Worm (Caenorhabditis elegans) whole organism, L3 larva: ENCODE results near the gene acly-2.

ENCODE experiments used
- R02D3.7 ChIP-seq: fragments of 150-350 bp; optimal IDR thresholded peaks from 2 replicates; lab custom pipeline; 2014; ENCODE audit warnings: missing biosample characterization, missing genetic modification characterization
- ZK546.5 ChIP-seq: sonication (generic microtip); optimal IDR thresholded peaks from 2 replicates; lab custom pipeline; 2017; ENCODE audit warnings: missing biosample characterization, missing genetic modification characterization
- aly-2 ChIP-seq: fragments of 150-350 bp; optimal IDR thresholded peaks from 2 replicates; lab custom pipeline; 2014; ENCODE audit warnings: missing biosample characterization, missing genetic modification characterization
- ama-1 ChIP-seq: fragments of 150-350 bp; optimal IDR thresholded peaks from 2 replicates; lab custom pipeline; 2018
- ceh-16 ChIP-seq: sonication (generic microtip); optimal IDR thresholded peaks from 2 replicates; lab custom pipeline; 2017; ENCODE audit warnings: missing biosample characterization, missing genetic modification characterization
- ceh-82 ChIP-seq: fragments of 150-350 bp; optimal IDR thresholded peaks from 2 replicates; lab custom pipeline; 2014; ENCODE audit warnings: missing biosample characterization, missing genetic modification characterization
- egl-27 ChIP-seq: sonication (generic microtip); optimal IDR thresholded peaks from 4 replicates; lab custom pipeline; 2017; ENCODE audit warnings: missing biosample characterization, missing genetic modification reagents, missing genetic modification characterization
- egl-5 ChIP-seq: fragments of 150-350 bp; optimal IDR thresholded peaks from 2 replicates; lab custom pipeline; 2017; ENCODE audit warnings: missing biosample characterization, missing genetic modification reagents, missing genetic modification characterization, inconsistent platforms
- elt-1 ChIP-seq: fragments of 150-350 bp; optimal IDR thresholded peaks from 2 replicates; lab custom pipeline; 2014; ENCODE audit warnings: missing biosample characterization, missing genetic modification characterization
- elt-2 ChIP-seq: sonication (generic microtip); optimal IDR thresholded peaks from 2 replicates; lab custom pipeline; 2016; ENCODE audit warnings: missing genetic modification reagents, mild to moderate bottlenecking, missing genetic modification characterization, missing compliant biosample characterization
- elt-3 ChIP-seq, 3 experiments: fragments of 150-350 bp in 1 of 3; sonication (generic microtip) in 2 of 3; optimal IDR thresholded peaks; 2 replicates in 2 of 3; 4 replicates in 1 of 3; lab custom pipeline; 2014 to 2017; ENCODE audit warnings: missing biosample characterization in 3 of 3, missing genetic modification characterization in 3 of 3
- jun-1 ChIP-seq: fragments of 150-350 bp; optimal IDR thresholded peaks from 2 replicates; lab custom pipeline; 2014; ENCODE audit warnings: missing biosample characterization, missing genetic modification reagents, missing genetic modification characterization
- lin-39 ChIP-seq: fragments of 150-350 bp; optimal IDR thresholded peaks from 2 replicates; lab custom pipeline; 2018; ENCODE audit warnings: missing biosample characterization, missing genetic modification reagents, missing genetic modification characterization
- lsy-12 ChIP-seq: sonication (generic microtip); optimal IDR thresholded peaks from 2 replicates; lab custom pipeline; 2016; ENCODE audit warnings: mild to moderate bottlenecking, missing genetic modification characterization, missing compliant biosample characterization
- mml-1 ChIP-seq: fragments of 150-350 bp; sonication (generic microtip); optimal IDR thresholded peaks from 3 replicates; lab custom pipeline; 2014; ENCODE audit warnings: missing biosample characterization, missing genetic modification characterization
- nfya-1 ChIP-seq: sonication (generic microtip); optimal IDR thresholded peaks from 2 replicates; lab custom pipeline; 2017; ENCODE audit warnings: missing genetic modification characterization, mild to moderate bottlenecking, missing compliant biosample characterization, antibody characterized with exemption, moderate library complexity; ENCODE audit not compliant: insufficient read depth
- nhr-12 ChIP-seq: fragments of 150-350 bp; optimal IDR thresholded peaks from 2 replicates; lab custom pipeline; 2014; ENCODE audit warnings: missing biosample characterization, missing genetic modification characterization
- nhr-23 ChIP-seq: fragments of 150-350 bp; optimal IDR thresholded peaks from 2 replicates; lab custom pipeline; 2014; ENCODE audit warnings: missing biosample characterization, missing genetic modification reagents, missing genetic modification characterization
- nhr-25 ChIP-seq: sonication (generic microtip); optimal IDR thresholded peaks from 2 replicates; lab custom pipeline; 2017; ENCODE audit warnings: missing biosample characterization, missing genetic modification characterization
- nhr-28 ChIP-seq: fragments of 150-350 bp; optimal IDR thresholded peaks from 2 replicates; lab custom pipeline; 2014; ENCODE audit warnings: missing biosample characterization, missing genetic modification characterization
- nhr-43 ChIP-seq: sonication (generic microtip); optimal IDR thresholded peaks from 2 replicates; lab custom pipeline; 2016; ENCODE audit warnings: mild to moderate bottlenecking, missing genetic modification characterization, missing compliant biosample characterization; ENCODE audit not compliant: poor library complexity, severe bottlenecking
- nhr-67 ChIP-seq: fragments of 150-350 bp; optimal IDR thresholded peaks from 2 replicates; lab custom pipeline; 2014; ENCODE audit warnings: missing biosample characterization, missing genetic modification characterization
- nhr-76 ChIP-seq: fragments of 150-350 bp; sonication (generic microtip); optimal IDR thresholded peaks from 5 replicates; lab custom pipeline; 2014; ENCODE audit warnings: missing biosample characterization, missing genetic modification characterization
- nhr-77 ChIP-seq: fragments of 150-350 bp; optimal IDR thresholded peaks from 2 replicates; lab custom pipeline; 2014; ENCODE audit warnings: missing biosample characterization, missing genetic modification characterization
- pha-4 ChIP-seq: fragments of 150-350 bp; optimal IDR thresholded peaks from 2 replicates; lab custom pipeline; 2014; ENCODE audit warnings: missing biosample characterization, missing genetic modification reagents, missing genetic modification characterization
- sea-2 ChIP-seq: fragments of 150-350 bp; sonication (generic microtip); optimal IDR thresholded peaks from 4 replicates; lab custom pipeline; 2014; ENCODE audit warnings: missing biosample characterization, missing genetic modification reagents, missing genetic modification characterization
- skn-1 ChIP-seq: fragments of 150-350 bp; optimal IDR thresholded peaks from 2 replicates; lab custom pipeline; 2014; ENCODE audit warnings: missing biosample characterization, missing genetic modification characterization
- snpc-4 ChIP-seq: fragments of 150-350 bp; optimal IDR thresholded peaks from 2 replicates; lab custom pipeline; 2014; ENCODE audit warnings: missing biosample characterization, missing genetic modification characterization
- unc-39 ChIP-seq: sonication (generic microtip); optimal IDR thresholded peaks from 4 replicates; lab custom pipeline; 2017; ENCODE audit warnings: missing biosample characterization, missing genetic modification characterization
- unc-62 ChIP-seq: fragments of 150-350 bp; sonication (generic microtip); optimal IDR thresholded peaks from 4 replicates; lab custom pipeline; 2014; ENCODE audit warnings: missing biosample characterization, missing genetic modification reagents, missing genetic modification characterization
- ztf-11 ChIP-seq: fragments of 150-350 bp; optimal IDR thresholded peaks from 2 replicates; lab custom pipeline; 2014; ENCODE audit warnings: missing biosample characterization, missing genetic modification characterization
- ztf-4 ChIP-seq: fragments of 150-350 bp; optimal IDR thresholded peaks from 2 replicates; lab custom pipeline; 2014; ENCODE audit warnings: missing biosample characterization, missing genetic modification characterization

The acly-2 gene

ce11 chrV:13105840-13106429 lies 10.4 kb upstream of the acly-2 start:
- no peak for TF ChIP-seq elt-3 (tag; optimal IDR thresholded peaks at IDR 0.05; lab: Kevin White, UChicago)
- no peak for TF ChIP-seq nhr-43 (tag; lab: Kevin White, UChicago)
- no peak for TF ChIP-seq lsy-12 (tag; lab: Kevin White, UChicago)
- TF ChIP-seq egl-5 (tag; lab: Kevin White, UChicago), result peak; percentile 45

- TF ChIP-seq jun-1 (tag; lab: Kevin White, UChicago) (no peak), ceh-82 (no peak), lin-39 (peak; percentile 73), nhr-43 (tag; lab: Kevin White, UChicago) (no peak), sea-2 (GFP tag; lab: Kevin White, UChicago) (no peak), elt-1 (peak; percentile 36), ama-1 (lab: Kevin White, UChicago) (no peak), unc-62 (GFP tag; lab: Kevin White, UChicago) (no peak), nhr-12 (tag; lab: Kevin White, UChicago) (no peak), nhr-25 (tag; lab: Kevin White, UChicago) (no peak), unc-39 (tag; lab: Kevin White, UChicago) (no peak), skn-1 (tag; lab: Kevin White, UChicago) (no peak), elt-2 (tag; lab: Kevin White, UChicago) (no peak), mml-1 (tag; lab: Kevin White, UChicago) (no peak)
Measured at ce11 chrV:13111599-13112191, 4.6 kb upstream of the acly-2 start.

DNA sequence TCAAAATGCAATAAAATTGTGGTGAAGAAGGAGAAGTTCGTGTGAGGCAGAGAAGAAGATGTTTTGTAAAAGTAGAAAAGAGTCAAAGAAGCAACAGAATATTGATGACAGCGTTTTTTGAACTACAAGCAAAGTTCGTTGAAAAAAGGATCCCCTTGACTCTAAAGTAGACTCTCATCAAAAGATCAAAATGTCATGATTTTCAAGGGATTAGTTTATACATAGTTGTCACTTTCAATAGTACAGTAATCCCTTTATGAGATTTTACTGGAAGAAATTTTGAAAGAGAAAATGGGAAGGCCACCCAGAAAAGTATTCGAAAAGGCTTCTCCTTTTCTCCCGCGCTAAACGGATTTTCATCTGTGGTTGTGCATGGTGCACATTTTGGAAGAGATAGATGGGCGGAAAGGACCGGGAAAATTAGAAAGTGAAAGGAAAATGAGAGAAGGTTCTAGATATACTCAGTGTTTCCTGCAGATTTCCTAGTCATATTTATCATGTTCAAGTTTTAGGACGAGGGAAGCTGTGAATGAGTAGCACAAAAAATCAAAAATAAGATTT lies 3.3 kb upstream of the acly-2 start:
- TF ChIP-seq unc-62 (GFP tag; lab: Kevin White, UChicago) (peak; percentile 8), nhr-76 (tag; lab: Kevin White, UChicago) (no peak), nhr-67 (tag; lab: Kevin White, UChicago) (no peak), elt-1 (peak; percentile 9), nhr-12 (tag; lab: Kevin White, UChicago) (no peak), nfya-1 (tag; lab: Kevin White, UChicago) (no peak), ztf-4 (tag; lab: Kevin White, UChicago) (no peak), nhr-28 (tag; lab: Kevin White, UChicago) (no peak), elt-3 (tag; optimal IDR thresholded peaks at IDR 0.05; lab: Kevin White, UChicago) (no peak)

DNA sequence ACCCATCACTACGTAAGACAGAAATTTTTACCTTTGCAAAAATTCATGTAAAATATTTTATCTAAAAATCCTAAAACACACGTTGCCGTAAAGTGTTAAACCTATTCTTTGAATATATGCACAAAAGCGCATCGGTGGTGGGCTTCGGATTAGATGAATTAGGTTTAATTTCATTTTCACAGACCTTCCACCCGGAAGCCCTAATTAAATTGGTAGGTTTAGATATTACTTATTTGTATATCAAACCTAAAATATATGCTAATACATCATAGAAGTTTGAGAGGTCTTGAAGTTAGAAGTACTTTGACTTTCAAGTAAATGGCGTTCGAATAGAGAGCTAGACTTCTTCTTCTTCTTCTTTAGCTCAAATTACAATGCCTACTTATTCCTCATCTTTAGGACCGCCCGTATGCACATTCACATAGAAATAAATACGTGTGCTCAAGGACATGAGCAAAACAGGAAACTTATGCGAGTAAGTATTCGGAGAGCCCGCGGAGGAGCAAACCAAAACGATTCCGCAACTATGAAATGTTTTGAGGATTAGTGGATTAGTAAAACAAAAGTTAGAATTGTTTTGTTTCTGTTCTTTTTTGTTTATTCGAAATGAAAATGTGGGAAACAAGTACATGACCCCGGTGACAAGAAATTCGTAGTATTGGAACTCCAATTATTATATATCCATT lies 1.6 kb upstream of the acly-2 start:
- no peak for TF ChIP-seq aly-2 (tag; lab: Kevin White, UChicago)
- no peak for TF ChIP-seq nhr-43 (tag; lab: Kevin White, UChicago)
- no peak for TF ChIP-seq mml-1 (tag; lab: Kevin White, UChicago)
- TF ChIP-seq ZK546.5, result no peak
- no peak for TF ChIP-seq snpc-4
- TF ChIP-seq nhr-67 (tag; lab: Kevin White, UChicago), result no peak
- TF ChIP-seq nhr-12 (tag; lab: Kevin White, UChicago), result no peak
- TF ChIP-seq lin-39, result no peak
- TF ChIP-seq pha-4 (tag; lab: Kevin White, UChicago), result no peak
- TF ChIP-seq nfya-1 (tag; lab: Kevin White, UChicago), result no peak
- TF ChIP-seq ceh-82, result no peak
- no peak for TF ChIP-seq ztf-11 (tag; lab: Kevin White, UChicago)
- no peak for TF ChIP-seq sea-2 (GFP tag; lab: Kevin White, UChicago)
- TF ChIP-seq unc-62 (GFP tag; lab: Kevin White, UChicago), result no peak
- no peak for TF ChIP-seq lsy-12 (tag; lab: Kevin White, UChicago)
- no peak for TF ChIP-seq unc-39 (tag; lab: Kevin White, UChicago)
- TF ChIP-seq ceh-16, result no peak
- no peak for TF ChIP-seq ama-1 (lab: Kevin White, UChicago)

DNA sequence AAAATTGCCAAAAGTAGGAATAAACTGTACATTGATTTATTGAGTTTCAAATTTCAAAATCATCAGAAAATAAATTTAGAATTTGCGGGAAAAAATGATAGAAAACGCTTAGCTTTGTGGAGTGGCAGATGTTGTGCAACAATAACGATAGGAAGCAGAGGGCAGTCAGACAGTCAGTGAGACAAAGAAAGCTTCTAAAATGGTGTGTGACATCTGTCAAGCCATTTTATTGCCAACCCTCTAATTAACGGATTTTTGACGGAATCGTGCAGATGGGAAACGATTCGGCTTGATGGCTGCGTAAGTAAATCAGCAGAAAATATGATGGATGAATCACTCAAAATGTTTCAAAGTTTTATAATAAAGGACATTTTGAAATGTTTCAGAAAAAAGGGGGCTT lies 3.8 kb downstream of the acly-2 start, which contains the start of gene max-1:
max-1 (minus strand) TSS at position 124 of the 400 bp plus-strand sequence.
- TF ChIP-seq lsy-12 (tag; lab: Kevin White, UChicago), result no peak
- TF ChIP-seq aly-2 (tag; lab: Kevin White, UChicago), result no peak
- TF ChIP-seq R02D3.7 (tag; lab: Kevin White, UChicago), result no peak
- no peak for TF ChIP-seq egl-5 (tag; lab: Kevin White, UChicago)
- no peak for TF ChIP-seq ama-1 (lab: Kevin White, UChicago)
- no peak for TF ChIP-seq egl-27 (tag; lab: Kevin White, UChicago)
- no peak for TF ChIP-seq nhr-77 (tag; lab: Kevin White, UChicago)
- no peak for TF ChIP-seq nfya-1 (tag; lab: Kevin White, UChicago)
- TF ChIP-seq nhr-76 (tag; lab: Kevin White, UChicago), result no peak
- TF ChIP-seq nhr-23 (tag; lab: Kevin White, UChicago), result no peak
- TF ChIP-seq, all 47 proteins: peak for 0
